Worm (Caenorhabditis elegans) whole organism, L1 larva: ENCODE results near the gene rnh-1.0.

Experiments
- ama-1 ChIP-seq: fragments of 150-350 bp; optimal IDR thresholded peaks from 2 replicates; lab custom pipeline; 2014
- egl-27 ChIP-seq, 2 experiments: fragments of 150-350 bp in 1 of 2; sonication (generic microtip); optimal IDR thresholded peaks; 3 replicates each; lab custom pipeline; 2017 to 2018; ENCODE audit warnings: missing biosample characterization in 2 of 2, missing genetic modification characterization in 2 of 2, missing genetic modification reagents in 2 of 2
- lin-13 ChIP-seq: fragments of 150-350 bp; optimal IDR thresholded peaks from 2 replicates; lab custom pipeline; 2014; ENCODE audit warnings: missing biosample characterization, missing genetic modification reagents, missing genetic modification characterization
- nhr-47 ChIP-seq: sonication (generic microtip); optimal IDR thresholded peaks from 2 replicates; lab custom pipeline; 2016; ENCODE audit warnings: mild to moderate bottlenecking, missing genetic modification characterization, moderate library complexity, missing compliant biosample characterization
- ztf-11 ChIP-seq, 2 experiments: sonication (generic microtip); optimal IDR thresholded peaks; 2 replicates each; lab custom pipeline; 2016 to 2017; ENCODE audit warnings: missing genetic modification characterization in 2 of 2, missing biosample characterization in 1 of 2, missing compliant biosample characterization in 1 of 2

DNA sequence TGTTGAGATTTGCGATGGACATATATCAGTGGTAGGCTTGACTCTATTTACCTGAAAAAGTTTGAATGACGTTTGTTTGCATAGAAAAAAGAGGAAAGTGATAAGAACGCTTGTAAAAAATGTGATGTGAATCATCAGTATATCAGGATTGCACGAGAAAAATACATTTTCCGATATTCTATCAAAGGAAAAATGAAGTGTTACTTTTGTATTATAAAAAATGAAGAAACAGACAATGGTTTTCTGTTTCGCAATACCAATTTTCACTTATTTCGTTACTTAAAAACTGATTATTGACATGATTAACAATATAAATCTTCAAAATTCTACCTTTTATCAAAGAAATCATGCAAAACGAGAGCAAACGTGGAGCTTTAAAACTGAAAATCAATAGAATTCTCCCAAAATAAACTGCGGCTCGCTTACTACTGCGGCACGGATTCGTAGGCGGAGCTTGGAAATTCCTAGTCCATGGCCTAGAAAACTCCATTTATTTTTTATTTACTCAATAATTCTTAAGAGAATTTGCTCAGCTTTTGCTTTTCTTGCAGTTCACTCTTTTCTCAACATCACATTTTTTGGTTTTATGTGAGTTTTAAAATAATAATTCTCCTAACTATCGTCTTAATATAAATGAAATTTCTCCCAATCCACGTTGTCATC is 1.5 kb upstream of the rnh-1.0 start, which contains the start of the genes eif-1 and vps-24:
- TF ChIP-seq lin-13 (GFP tag; lab: Kevin White, UChicago) (peak; percentile 17), egl-27 (tag; optimal IDR thresholded peaks at IDR 0.05; lab: Kevin White, UChicago) (no peak), nhr-47 (tag; lab: Kevin White, UChicago) (peak; percentile 46), ama-1 (lab: Kevin White, UChicago) (no peak), ztf-11 (tag; optimal IDR thresholded peaks at IDR 0.05; lab: Kevin White, UChicago) (no peak)
